Worm (Caenorhabditis elegans) whole organism, L1 larva: ENCODE data around the gene smg-9.

ENCODE experiments used
- blmp-1 ChIP-seq: fragments of 150-350 bp; optimal IDR thresholded peaks from 2 replicates; lab custom pipeline; 2014; ENCODE audit warnings: missing biosample characterization, missing genetic modification characterization
- ceh-8 ChIP-seq: fragments of 200-800 bp; sonication (Bioruptor generic); optimal IDR thresholded peaks from 2 replicates; lab custom pipeline; 2018; ENCODE audit warnings: mild to moderate bottlenecking, missing genetic modification characterization, moderate library complexity, missing compliant biosample characterization
- ceh-88 ChIP-seq: fragments of 200-800 bp; sonication (Bioruptor generic); IDR thresholded peaks from 2 replicates; pipeline ENCODE4 v1.3.6; 2022; ENCODE audit warnings: missing genetic modification characterization, missing compliant biosample characterization
- dsc-1 ChIP-seq: sonication (generic microtip); optimal IDR thresholded peaks from 2 replicates; lab custom pipeline; 2016; ENCODE audit warnings: mild to moderate bottlenecking, missing genetic modification characterization, missing compliant biosample characterization
- elt-2 ChIP-seq: sonication (generic microtip); optimal IDR thresholded peaks from 2 replicates; lab custom pipeline; 2016; ENCODE audit warnings: missing genetic modification characterization, mild to moderate bottlenecking, inconsistent platforms, missing compliant biosample characterization, missing genetic modification reagents
- elt-3 ChIP-seq, 6 experiments: fragments of 150-350 bp in 1 of 6; sonication (generic microtip); optimal IDR thresholded peaks; 2 replicates each; lab custom pipeline; 2017 to 2018; ENCODE audit warnings: missing biosample characterization in 6 of 6, missing genetic modification characterization in 6 of 6, inconsistent platforms in 1 of 6
- ets-5 ChIP-seq: fragments of 200-800 bp; sonication (Bioruptor generic); IDR thresholded peaks from 2 replicates; pipeline ENCODE4 v1.3.6; 2022; ENCODE audit warnings: missing genetic modification characterization, missing compliant biosample characterization
- fkh-4 ChIP-seq: sonication (generic microtip); optimal IDR thresholded peaks from 2 replicates; lab custom pipeline; 2016; ENCODE audit warnings: missing compliant biosample characterization, missing genetic modification characterization, borderline replicate concordance
- fos-1 ChIP-seq: fragments of 150-350 bp; optimal IDR thresholded peaks from 2 replicates; lab custom pipeline; 2014; ENCODE audit warnings: missing biosample characterization, missing genetic modification characterization
- irx-1 ChIP-seq: sonication (generic microtip); optimal IDR thresholded peaks from 2 replicates; lab custom pipeline; 2016; ENCODE audit warnings: missing genetic modification characterization, missing compliant biosample characterization
- lir-3 ChIP-seq: sonication (generic microtip); optimal IDR thresholded peaks from 2 replicates; lab custom pipeline; 2016; ENCODE audit warnings: mild to moderate bottlenecking, missing genetic modification characterization, moderate library complexity, missing compliant biosample characterization; ENCODE audit not compliant: poor library complexity
- mep-1 ChIP-seq: fragments of 150-350 bp; optimal IDR thresholded peaks from 2 replicates; lab custom pipeline; 2014; ENCODE audit warnings: missing biosample characterization, missing genetic modification characterization
- nhr-28 ChIP-seq: fragments of 150-350 bp; optimal IDR thresholded peaks from 2 replicates; lab custom pipeline; 2014; ENCODE audit warnings: missing biosample characterization, missing genetic modification characterization
- nhr-77 ChIP-seq: fragments of 150-350 bp; optimal IDR thresholded peaks from 2 replicates; lab custom pipeline; 2014; ENCODE audit warnings: missing biosample characterization, missing genetic modification characterization
- nhr-84 ChIP-seq: sonication (generic microtip); optimal IDR thresholded peaks from 2 replicates; lab custom pipeline; 2017; ENCODE audit warnings: missing biosample characterization, missing genetic modification characterization
- nhr-85 ChIP-seq: sonication (generic microtip); peaks from one replicate; lab custom pipeline; 2016; ENCODE audit warnings: missing genetic modification characterization, inconsistent platforms, missing compliant biosample characterization
- skn-1 ChIP-seq: fragments of 150-350 bp; optimal IDR thresholded peaks from 2 replicates; lab custom pipeline; 2014; ENCODE audit warnings: missing biosample characterization, missing genetic modification characterization
- sptf-1 ChIP-seq: fragments of 150-350 bp; optimal IDR thresholded peaks from 2 replicates; lab custom pipeline; 2014; ENCODE audit warnings: missing biosample characterization, missing genetic modification characterization
- tlp-1 ChIP-seq: fragments of 150-350 bp; optimal IDR thresholded peaks from 2 replicates; lab custom pipeline; 2014; ENCODE audit warnings: missing biosample characterization, missing genetic modification characterization
- ztf-11 ChIP-seq, 2 experiments: sonication (generic microtip); optimal IDR thresholded peaks; 2 replicates each; lab custom pipeline; 2016 to 2017; ENCODE audit warnings: missing genetic modification characterization in 2 of 2, missing biosample characterization in 1 of 2, missing compliant biosample characterization in 1 of 2

The smg-9 gene

DNA sequence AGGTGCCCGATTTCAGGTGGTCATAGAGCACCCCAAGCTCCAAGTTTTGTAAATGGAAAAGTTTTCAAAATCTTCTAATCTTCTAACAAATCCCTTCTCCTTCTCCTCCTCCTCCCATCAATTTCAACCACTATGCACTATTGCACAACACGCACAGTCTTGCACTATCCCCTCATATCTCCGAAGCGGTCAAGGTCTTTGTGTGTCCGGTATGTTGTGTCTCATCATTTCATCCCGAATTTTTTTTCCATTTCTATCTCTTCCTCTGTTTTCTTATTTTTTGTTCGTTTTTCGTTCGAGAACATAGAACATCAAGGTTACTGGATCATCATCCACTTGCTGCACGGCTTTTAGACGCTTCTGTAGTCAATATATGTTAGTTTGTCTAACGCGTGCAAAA is 48.4 kb downstream of the smg-9 start:
- TF ChIP-seq ets-5 (GFP tag; lab: Robert Waterston, UW) (no peak), lir-3 (no peak), ceh-8 (GFP tag; lab: Kevin White, UChicago) (no peak), elt-2 (no peak), blmp-1 (tag; lab: Kevin White, UChicago) (peak; percentile 59), tlp-1 (no peak), nhr-28 (tag; lab: Kevin White, UChicago) (no peak)

DNA sequence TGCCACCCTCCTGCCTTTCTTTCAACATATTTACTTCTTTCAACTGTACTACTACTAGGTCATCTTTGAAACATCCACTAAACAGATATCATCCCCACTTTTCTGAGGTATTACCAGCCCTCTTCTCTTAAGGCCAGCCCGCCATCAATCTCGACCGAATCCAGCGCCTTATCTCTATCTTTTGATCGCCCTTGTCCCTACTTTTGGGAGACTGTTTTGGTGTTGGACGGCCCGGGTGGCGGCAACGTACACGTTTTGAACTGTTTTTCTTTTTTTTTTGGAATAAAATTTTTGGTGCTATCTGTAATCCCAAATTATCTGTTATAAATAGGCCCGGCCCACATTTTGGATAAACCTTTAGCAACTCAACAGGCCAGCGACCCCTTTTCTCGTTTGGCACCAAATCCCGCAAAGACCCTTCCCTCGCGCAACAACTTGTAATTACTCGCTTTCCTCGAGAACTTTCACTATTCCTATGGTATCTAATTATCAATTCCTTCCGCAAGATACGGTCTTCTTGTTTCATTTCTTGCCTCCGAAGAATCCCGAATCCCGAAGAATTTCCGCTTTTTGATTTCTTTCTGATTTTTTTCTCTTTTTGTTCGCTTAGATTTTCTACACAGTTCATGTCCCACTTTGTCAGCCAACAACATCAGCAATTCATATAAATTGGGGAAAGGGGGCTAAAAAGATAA is 49.3 kb downstream of the smg-9 start:
- TF ChIP-seq nhr-85 (tag; lab: Kevin White, UChicago) (peak; percentile 60), blmp-1 (tag; lab: Kevin White, UChicago) (peak; percentile 90), ceh-88 (GFP tag; lab: Robert Waterston, UW) (no peak)

- no peak for TF ChIP-seq fos-1
- TF ChIP-seq nhr-77 (tag; lab: Kevin White, UChicago) = no peak
- no peak for TF ChIP-seq skn-1 (tag; lab: Kevin White, UChicago)
- no peak for TF ChIP-seq fkh-4 (tag; lab: Kevin White, UChicago)
- TF ChIP-seq ets-5 (GFP tag; lab: Robert Waterston, UW) = no peak
- no peak for TF ChIP-seq nhr-84 (tag; lab: Kevin White, UChicago)
- peak; percentile 95 for TF ChIP-seq blmp-1 (tag; lab: Kevin White, UChicago)
- TF ChIP-seq irx-1 (tag; lab: Kevin White, UChicago) = no peak
Measured at ce11 chrII:14701581-14701980, 51.1 kb downstream of the smg-9 start.

DNA sequence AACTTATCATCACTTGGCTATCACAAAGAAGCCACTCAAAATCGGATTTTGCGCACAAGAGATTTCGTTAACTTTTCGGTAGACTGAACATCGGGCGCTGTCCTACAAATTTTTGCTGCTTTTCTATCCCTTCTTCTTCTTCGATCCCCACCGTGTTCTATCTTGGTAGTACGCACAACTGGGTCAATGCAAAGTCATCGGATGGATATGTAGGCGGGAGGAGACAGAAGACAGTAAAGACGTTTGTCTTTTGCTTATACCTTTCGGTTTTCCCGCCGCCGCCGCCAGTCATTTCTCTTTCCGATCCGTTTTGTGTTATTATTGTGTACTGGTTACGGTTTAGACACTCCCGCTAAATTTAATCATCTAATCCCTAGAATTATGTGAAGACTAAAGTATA is 52.6 kb downstream of the smg-9 start:
- TF ChIP-seq elt-3 (tag; optimal IDR thresholded peaks at IDR 0.05; lab: Kevin White, UChicago) = peak in 1 of 6 experiments; percentile 13
- TF ChIP-seq blmp-1 (tag; lab: Kevin White, UChicago) = peak; percentile 93
- no peak for TF ChIP-seq mep-1
- TF ChIP-seq dsc-1 = no peak

DNA sequence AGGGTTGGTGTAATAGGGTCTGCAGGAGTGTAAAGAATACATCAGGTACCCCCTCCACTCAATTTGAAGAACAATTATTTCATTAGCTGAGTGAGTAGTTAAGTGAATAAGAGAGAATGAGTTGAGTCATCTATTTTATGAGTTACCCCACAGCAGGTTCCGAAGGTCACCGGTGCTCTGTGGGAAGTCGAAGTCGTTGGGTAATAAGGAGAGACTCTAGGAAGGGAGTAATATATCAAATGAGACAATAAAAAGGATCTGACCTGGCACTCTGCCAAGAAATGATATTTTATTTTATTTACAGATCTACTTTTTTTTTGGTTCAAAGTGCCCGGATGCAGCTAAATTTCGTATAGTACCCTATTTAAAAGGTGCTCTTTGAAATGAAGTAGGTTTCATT is 54.6 kb downstream of the smg-9 start, which contains the start of gene C09F9.1:
TSS of gene C09F9.1 (plus strand) at position 301 of the 400 bp plus-strand sequence.
- no peak for TF ChIP-seq nhr-28 (tag; lab: Kevin White, UChicago)
- TF ChIP-seq fkh-4 (tag; lab: Kevin White, UChicago) = no peak
- TF ChIP-seq ztf-11 (tag; optimal IDR thresholded peaks at IDR 0.05; lab: Kevin White, UChicago) = no peak
- no peak for TF ChIP-seq sptf-1 (tag; lab: Kevin White, UChicago)
- TF ChIP-seq, all 84 proteins: peak for 0
